Worm (Caenorhabditis elegans): Measurements from ENCODE around the gene T25D10.4.

DNA sequence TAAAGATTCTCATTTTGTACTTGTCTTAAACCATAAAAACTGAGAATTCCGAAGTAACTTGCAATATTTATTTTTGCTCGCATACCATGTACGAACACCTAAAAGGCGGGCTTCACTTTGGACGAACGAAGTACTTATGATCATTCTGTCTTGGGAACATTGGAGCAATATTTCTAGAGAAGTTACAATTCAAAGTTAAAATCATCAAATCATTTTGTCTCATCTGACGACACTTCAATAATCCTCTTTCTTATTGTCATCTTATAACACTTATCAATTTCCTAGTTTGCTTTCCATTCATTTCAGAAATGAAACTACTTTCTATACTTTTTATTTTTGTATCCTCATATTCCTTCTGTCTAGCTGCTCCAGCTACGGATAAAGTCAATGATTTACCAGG is 43.4 kb downstream of the T25D10.4 start, which contains the start of gene ctsa-4.1:
- TF ChIP-seq elt-3 (tag; optimal IDR thresholded peaks at IDR 0.05) (no peak), ceh-82 (tag; optimal IDR thresholded peaks at IDR 0.05) (no peak), lin-13 (GFP tag; optimal IDR thresholded peaks at IDR 0.05) (no peak), nhr-77 (tag; optimal IDR thresholded peaks at IDR 0.05) (no peak), nhr-25 (tag; optimal IDR thresholded peaks at IDR 0.05) (no peak)
